Worm (Caenorhabditis elegans) whole organism, young adult: ENCODE measurements around the gene F35B3.4.

Experiments used
- F57C9.4 ChIP-seq: sonication (generic microtip); optimal IDR thresholded peaks from 2 replicates; lab custom pipeline; 2017; ENCODE audit warnings: mild to moderate bottlenecking, missing genetic modification characterization, missing compliant biosample characterization
- Y56A3A.18 ChIP-seq: fragments of 200-800 bp; sonication (Bioruptor generic); IDR thresholded peaks from 2 replicates; pipeline ENCODE4 v1.3.6; 2022; ENCODE audit warnings: missing genetic modification reagents, missing genetic modification characterization, missing compliant biosample characterization
- athp-1 ChIP-seq: sonication (generic microtip); optimal IDR thresholded peaks from 2 replicates; lab custom pipeline; 2017; ENCODE audit warnings: mild to moderate bottlenecking, missing genetic modification characterization, missing compliant biosample characterization
- dox-1 ChIP-seq: fragments of 200-800 bp; sonication (Bioruptor generic); IDR thresholded peaks from 2 replicates; pipeline ENCODE4 v1.3.6; 2022; ENCODE audit warnings: missing genetic modification reagents, missing genetic modification characterization, missing compliant biosample characterization
- fkh-3 ChIP-seq: sonication (generic microtip); optimal IDR thresholded peaks from 2 replicates; lab custom pipeline; 2016; ENCODE audit warnings: mild to moderate bottlenecking, missing genetic modification characterization, missing compliant biosample characterization
- hlh-12 ChIP-seq: sonication (generic microtip); optimal IDR thresholded peaks from 2 replicates; lab custom pipeline; 2016; ENCODE audit warnings: missing genetic modification characterization, missing compliant biosample characterization
- nhr-120 ChIP-seq: fragments of 200-800 bp; sonication (Bioruptor generic); IDR thresholded peaks from 2 replicates; pipeline ENCODE4 v1.3.6; 2022; ENCODE audit warnings: missing genetic modification characterization, missing compliant biosample characterization
- nhr-80 ChIP-seq: sonication (generic microtip); optimal IDR thresholded peaks from 2 replicates; lab custom pipeline; 2016; ENCODE audit warnings: missing genetic modification characterization, missing compliant biosample characterization
- snpc-4 ChIP-seq, 5 experiments: fragments of 150-350 bp in 1 of 5; sonication (generic microtip) in 4 of 5; optimal IDR thresholded peaks; 2 replicates each; lab custom pipeline; 2014 to 2018; ENCODE audit warnings: missing genetic modification characterization in 5 of 5, missing biosample characterization in 3 of 5, antibody characterized with exemption in 2 of 5, mild to moderate bottlenecking in 2 of 5, missing compliant biosample characterization in 2 of 5, missing genotype in 2 of 5, moderate library complexity in 2 of 5, missing genetic modification reagents in 1 of 5

ce11 chrX:17003473-17004123 is 17.2 kb downstream of the F35B3.4 start:
- TF ChIP-seq nhr-80 (tag; lab: Kevin White, UChicago) = no peak
- TF ChIP-seq nhr-120 (GFP tag; lab: Robert Waterston, UW) = no peak
- TF ChIP-seq fkh-3 (tag; lab: Kevin White, UChicago) = no peak
- no peak for TF ChIP-seq dox-1 (GFP tag; lab: Robert Waterston, UW)
- no peak for TF ChIP-seq hlh-12
- no peak for TF ChIP-seq athp-1 (tag; lab: Kevin White, UChicago)
- TF ChIP-seq snpc-4 (GFP tag; optimal IDR thresholded peaks at IDR 0.05; lab: Kevin White, UChicago) = no peak
- TF ChIP-seq snpc-4 (tag; optimal IDR thresholded peaks at IDR 0.05; lab: Kevin White, UChicago) = no peak
- no peak for TF ChIP-seq F57C9.4
- TF ChIP-seq Y56A3A.18 (GFP tag; lab: Robert Waterston, UW) = no peak
